Fruit fly (Drosophila melanogaster): Measurements from ENCODE around the gene Afti.

The Afti gene

dm6 chr3R:14357405-14357804 is 30.9 kb upstream of the Afti start (continued):
- TF ChIP-seq CG12104 (GFP tag; optimal IDR thresholded peaks at IDR 0.05) = no peak
- TF ChIP-seq ara (GFP tag; IDR thresholded peaks at IDR 0.05) = peak; percentile 63
- TF ChIP-seq hth (optimal IDR thresholded peaks at IDR 0.05) = no peak
- no peak for TF ChIP-seq Hand (GFP tag; optimal IDR thresholded peaks at IDR 0.05)
- TF ChIP-seq pan (optimal IDR thresholded peaks at IDR 0.05) = no peak
- TF ChIP-seq pan (GFP tag; optimal IDR thresholded peaks at IDR 0.05 in 1 of 2, IDR thresholded peaks at IDR 0.05 in 1 of 2) = peak in 1 of 2 experiments; percentile 67
- peak; percentile 42 for TF ChIP-seq pnt (GFP tag; optimal IDR thresholded peaks at IDR 0.05)
- no peak for TF ChIP-seq tup (GFP tag; optimal IDR thresholded peaks at IDR 0.05)
- peak; percentile 57 for TF ChIP-seq CG17328 (GFP tag; IDR thresholded peaks at IDR 0.05)
- no peak for TF ChIP-seq CG15514 (GFP tag; optimal IDR thresholded peaks at IDR 0.05)
- TF ChIP-seq run (tag; optimal IDR thresholded peaks at IDR 0.05) = no peak
- TF ChIP-seq Lhr (GFP tag; optimal IDR thresholded peaks at IDR 0.05) = no peak
- peak; percentile 69 for TF ChIP-seq row (GFP tag; IDR thresholded peaks at IDR 0.05)
- TF ChIP-seq salm (tag; optimal IDR thresholded peaks at IDR 0.05) = no peak
- TF ChIP-seq CG32532 (GFP tag; IDR thresholded peaks at IDR 0.05) = 0 out of 2 replicates have a peak, but pooled peaks have one; percentile 15
- peak; percentile 36 for TF ChIP-seq CG9817 (tag; optimal IDR thresholded peaks at IDR 0.05)
- TF ChIP-seq sens-2 (GFP tag; IDR thresholded peaks at IDR 0.05) = 0 out of 2 replicates have a peak, but pooled peaks have one; percentile 36
- no peak for TF ChIP-seq Doc2 (GFP tag; IDR thresholded peaks at IDR 0.05)
- TF ChIP-seq CG30431 (GFP tag; optimal IDR thresholded peaks at IDR 0.05) = peak; percentile 24
- TF ChIP-seq CG31365 (tag; optimal IDR thresholded peaks at IDR 0.05) = no peak
- no peak for TF ChIP-seq mirr (GFP tag; optimal IDR thresholded peaks at IDR 0.05)
- no peak for TF ChIP-seq Myb (GFP tag; optimal IDR thresholded peaks at IDR 0.05)
- no peak for TF ChIP-seq CG8281 (tag; optimal IDR thresholded peaks at IDR 0.05)
- no peak for TF ChIP-seq CG17186 (GFP tag; optimal IDR thresholded peaks at IDR 0.05)
- TF ChIP-seq ac (GFP tag; optimal IDR thresholded peaks at IDR 0.05) = no peak

dm6 chr3R:14356619-14357018 is 30.1 kb upstream of the Afti start:
- TF ChIP-seq pan (optimal IDR thresholded peaks at IDR 0.05) = no peak
- TF ChIP-seq pan (GFP tag; optimal IDR thresholded peaks at IDR 0.05 in 1 of 2, IDR thresholded peaks at IDR 0.05 in 1 of 2) = peak in 1 of 2 experiments; percentile 57
- no peak for TF ChIP-seq Opbp (GFP tag; IDR thresholded peaks at IDR 0.05; ENCODE audit: partially characterized antibody)
- no peak for TF ChIP-seq onecut (GFP tag; IDR thresholded peaks at IDR 0.05)
- TF ChIP-seq Doc2 (GFP tag; IDR thresholded peaks at IDR 0.05) = no peak
- no peak for TF ChIP-seq Bgb (GFP tag; IDR thresholded peaks at IDR 0.05; ENCODE audit: partially characterized antibody)
- TF ChIP-seq NC2α (GFP tag; optimal IDR thresholded peaks at IDR 0.05) = no peak
- TF ChIP-seq stc (GFP tag; IDR thresholded peaks at IDR 0.05) = no peak
- TF ChIP-seq Deaf1 (tag; optimal IDR thresholded peaks at IDR 0.05) = no peak
- peak; percentile 1 for TF ChIP-seq HHEX (GFP tag; optimal IDR thresholded peaks at IDR 0.05)
- no peak for TF ChIP-seq CG10431 (GFP tag; optimal IDR thresholded peaks at IDR 0.05)
- no peak for TF ChIP-seq CG7271 (tag; optimal IDR thresholded peaks at IDR 0.05)
- TF ChIP-seq ERR (GFP tag; optimal IDR thresholded peaks at IDR 0.05) = no peak
- no peak for TF ChIP-seq eyg (GFP tag; optimal IDR thresholded peaks at IDR 0.05)
- TF ChIP-seq nau (GFP tag; optimal IDR thresholded peaks at IDR 0.05) = no peak
- no peak for TF ChIP-seq CG14965 (GFP tag; optimal IDR thresholded peaks at IDR 0.05; ENCODE audit: borderline replicate concordance)
- TF ChIP-seq CG13424 (tag; optimal IDR thresholded peaks at IDR 0.05) = peak; percentile 5
- peak; percentile 15 for TF ChIP-seq CG9609 (GFP tag; optimal IDR thresholded peaks at IDR 0.05)
- peak; percentile 1 to 29 for TF ChIP-seq Pdp1 (GFP tag; optimal IDR thresholded peaks at IDR 0.05)
- TF ChIP-seq CG16779 (GFP tag; IDR thresholded peaks at IDR 0.05) = no peak
- TF ChIP-seq z (GFP tag; IDR thresholded peaks at IDR 0.05) = no peak
- TF ChIP-seq CG15011 (GFP tag; optimal IDR thresholded peaks at IDR 0.05) = no peak
- no peak for TF ChIP-seq hkb (optimal IDR thresholded peaks at IDR 0.05)
- peak; percentile 65 for TF ChIP-seq hkb (GFP tag; IDR thresholded peaks at IDR 0.05)
- no peak for TF ChIP-seq YL-1 (GFP tag; optimal IDR thresholded peaks at IDR 0.05)
- no peak for TF ChIP-seq CG4424 (GFP tag; optimal IDR thresholded peaks at IDR 0.05)
- peak; percentile 29 for TF ChIP-seq pnt (GFP tag; optimal IDR thresholded peaks at IDR 0.05)
- no peak for TF ChIP-seq Sin3A (optimal IDR thresholded peaks at IDR 0.05)
- TF ChIP-seq Hey (tag; optimal IDR thresholded peaks at IDR 0.05) = no peak
- TF ChIP-seq mam (GFP tag; optimal IDR thresholded peaks at IDR 0.05) = peak; percentile 9
- peak; percentile 32; the same call in 1 of the 2 replicates for TF ChIP-seq CG14667 (GFP tag; IDR thresholded peaks at IDR 0.05)

Data from whole organism, embryonic.